Fruit fly (Drosophila melanogaster): ENCODE results near the gene Pura.

The Pura gene

dm6 chr3L:7614226-7614625, 21.3 kb downstream of the Pura start (continued):
- no peak for TF ChIP-seq hb (GFP tag; IDR thresholded peaks at IDR 0.05; ENCODE audit: partially characterized antibody)
- peak; percentile 26 for TF ChIP-seq Hr3 (GFP tag; optimal IDR thresholded peaks at IDR 0.05)
- TF ChIP-seq CG9609 (GFP tag; optimal IDR thresholded peaks at IDR 0.05), result no peak
- TF ChIP-seq Xbp1 (GFP tag; optimal IDR thresholded peaks at IDR 0.05), result peak; percentile 43
- TF ChIP-seq CG17568 (GFP tag; optimal IDR thresholded peaks at IDR 0.05), result no peak
- TF ChIP-seq CG15479 (GFP tag; optimal IDR thresholded peaks at IDR 0.05), result no peak
- TF ChIP-seq Hr51 (GFP tag; optimal IDR thresholded peaks at IDR 0.05), result peak in 1 of 2 experiments; percentile 51
- TF ChIP-seq CG2199 (GFP tag; IDR thresholded peaks at IDR 0.05), result no peak
- no peak for TF ChIP-seq Asciz (GFP tag; optimal IDR thresholded peaks at IDR 0.05)
- no peak for TF ChIP-seq Spps (tag; optimal IDR thresholded peaks at IDR 0.05)
- peak; percentile 63 for TF ChIP-seq unpg (GFP tag; optimal IDR thresholded peaks at IDR 0.05)
- peak; percentile 45 for TF ChIP-seq CG15269 (tag; optimal IDR thresholded peaks at IDR 0.05)
- TF ChIP-seq CG10209 (GFP tag; optimal IDR thresholded peaks at IDR 0.05), result peak; percentile 11
- peak; percentile 33 for TF ChIP-seq CG18262 (tag; optimal IDR thresholded peaks at IDR 0.05)
- peak; percentile 57; the same call in 2 of the 3 replicates for TF ChIP-seq row (GFP tag; IDR thresholded peaks at IDR 0.05)
- peak; percentile 68 for TF ChIP-seq dmrt99B (tag; optimal IDR thresholded peaks at IDR 0.05)
- no peak for TF ChIP-seq CG8478 (optimal IDR thresholded peaks at IDR 0.05)
- TF ChIP-seq CG13287 (GFP tag; IDR thresholded peaks at IDR 0.05; ENCODE audit: partially characterized antibody), result no peak
- TF ChIP-seq CG13775 (GFP tag; optimal IDR thresholded peaks at IDR 0.05), result no peak
- TF ChIP-seq Dbx (GFP tag; IDR thresholded peaks at IDR 0.05), result 0 out of 3 replicates have a peak, but pooled peaks have one; percentile 25
- peak; percentile 2 for TF ChIP-seq CG8944 (GFP tag; optimal IDR thresholded peaks at IDR 0.05)
- TF ChIP-seq tgo (GFP tag; IDR thresholded peaks at IDR 0.05), result peak; percentile 47; the same call in 1 of the 3 replicates
- TF ChIP-seq Awh (GFP tag; IDR thresholded peaks at IDR 0.05), result no peak
- TF ChIP-seq tin (GFP tag; optimal IDR thresholded peaks at IDR 0.05), result peak; percentile 54
- peak; percentile 19 to 39 for TF ChIP-seq dpn (GFP tag; optimal IDR thresholded peaks at IDR 0.05)
- peak; percentile 6 for TF ChIP-seq CG15514 (GFP tag; optimal IDR thresholded peaks at IDR 0.05)
- no peak for TF ChIP-seq pan (optimal IDR thresholded peaks at IDR 0.05)
- TF ChIP-seq pan (GFP tag; optimal IDR thresholded peaks at IDR 0.05 in 1 of 2, IDR thresholded peaks at IDR 0.05 in 1 of 2), result peak in 1 of 2 experiments; percentile 39
- no peak for TF ChIP-seq zfh2 (GFP tag; optimal IDR thresholded peaks at IDR 0.05)
- TF ChIP-seq pho (GFP tag; optimal IDR thresholded peaks at IDR 0.05), result no peak
- no peak for TF ChIP-seq CG7928 (GFP tag; optimal IDR thresholded peaks at IDR 0.05)
- peak; percentile 54; the same call in 1 of the 2 replicates for TF ChIP-seq Rfx (GFP tag; IDR thresholded peaks at IDR 0.05)
- TF ChIP-seq CG10462 (GFP tag; optimal IDR thresholded peaks at IDR 0.05), result no peak
- peak; percentile 27 for TF ChIP-seq CG7786 (GFP tag; optimal IDR thresholded peaks at IDR 0.05)
- TF ChIP-seq CG3281 (GFP tag; optimal IDR thresholded peaks at IDR 0.05), result no peak
- peak; percentile 62 for TF ChIP-seq ind (GFP tag; optimal IDR thresholded peaks at IDR 0.05)
- TF ChIP-seq CG13624 (GFP tag; optimal IDR thresholded peaks at IDR 0.05), result peak; percentile 8
- no peak for TF ChIP-seq hbn (GFP tag; IDR thresholded peaks at IDR 0.05; ENCODE audit: partially characterized antibody)
- no peak for TF ChIP-seq CG1024 (GFP tag; IDR thresholded peaks at IDR 0.05)
- no peak for TF ChIP-seq CG4328 (GFP tag; optimal IDR thresholded peaks at IDR 0.05)
- TF ChIP-seq ap (GFP tag; IDR thresholded peaks at IDR 0.05), result peak; percentile 15; the same call in 1 of the 2 replicates
- TF ChIP-seq stwl (tag; optimal IDR thresholded peaks at IDR 0.05), result no peak
- peak; percentile 46; the same call in 1 of the 2 replicates for TF ChIP-seq ranshi (GFP tag; IDR thresholded peaks at IDR 0.05)
- no peak for TF ChIP-seq CG1832 (GFP tag; optimal IDR thresholded peaks at IDR 0.05)
- TF ChIP-seq cg (GFP tag; optimal IDR thresholded peaks at IDR 0.05), result no peak
- TF ChIP-seq bcd (GFP tag; optimal IDR thresholded peaks at IDR 0.05), result peak; percentile 22
- TF ChIP-seq CG5245 (GFP tag; optimal IDR thresholded peaks at IDR 0.05), result peak; percentile 24
- TF ChIP-seq CG17186 (GFP tag; optimal IDR thresholded peaks at IDR 0.05), result no peak
- TF ChIP-seq HHEX (GFP tag; optimal IDR thresholded peaks at IDR 0.05), result peak; percentile 23
- TF ChIP-seq ems (GFP tag; optimal IDR thresholded peaks at IDR 0.05), result no peak
- TF ChIP-seq CG17385 (GFP tag; optimal IDR thresholded peaks at IDR 0.05), result peak; percentile 25

Measured in whole organism, embryonic.